Fruit fly (Drosophila melanogaster) whole organism, embryonic: ENCODE measurements around the gene Usp8.

Source experiments
- Atf-2 ChIP-seq: fragments of 200-800 bp; sonication (Bioruptor generic); optimal IDR thresholded peaks from 2 replicates; lab custom pipeline; 2016; ENCODE audit warnings: missing biosample characterization, missing genetic modification characterization
- BEAF-32 ChIP-seq: fragments of 200-800 bp; sonication (Bioruptor generic); optimal IDR thresholded peaks from 3 replicates; lab custom pipeline; 2017; ENCODE audit warnings: missing biosample characterization, missing genetic modification characterization, mild to moderate bottlenecking, moderate library complexity, missing genetic modification reagents
- Bdp1 ChIP-seq: fragments of 200-800 bp; sonication (Bioruptor generic); optimal IDR thresholded peaks from 3 replicates; lab custom pipeline; 2016; ENCODE audit warnings: missing biosample characterization, missing genetic modification characterization
- Bteb2 ChIP-seq: fragments of 200-800 bp; sonication (Bioruptor generic); optimal IDR thresholded peaks from 2 replicates; lab custom pipeline; 2016; ENCODE audit warnings: missing biosample characterization, missing genetic modification characterization
- CG10654 ChIP-seq: fragments of 200-800 bp; sonication (Bioruptor generic); optimal IDR thresholded peaks from 2 replicates; lab custom pipeline; 2016; ENCODE audit warnings: missing biosample characterization, missing genetic modification characterization
- CG12299 ChIP-seq: fragments of 200-800 bp; sonication (Bioruptor generic); optimal IDR thresholded peaks from 2 replicates; lab custom pipeline; 2018; ENCODE audit warnings: missing biosample characterization, mild to moderate bottlenecking, missing genetic modification characterization
- CG15269 ChIP-seq: fragments of 200-800 bp; sonication (Bioruptor generic); optimal IDR thresholded peaks from 2 replicates; lab custom pipeline; 2018; ENCODE audit warnings: missing biosample characterization, mild to moderate bottlenecking, missing genetic modification characterization, moderate library complexity
- CG1647 ChIP-seq: fragments of 200-800 bp; sonication (Bioruptor generic); optimal IDR thresholded peaks from 3 replicates; lab custom pipeline; 2016; ENCODE audit warnings: missing biosample characterization, missing genetic modification characterization
- CG2116 ChIP-seq: fragments of 200-800 bp; sonication (Bioruptor generic); optimal IDR thresholded peaks from 3 replicates; lab custom pipeline; 2018; ENCODE audit warnings: missing biosample characterization, mild to moderate bottlenecking, missing genetic modification characterization
- CG30020 ChIP-seq: fragments of 200-800 bp; optimal IDR thresholded peaks from 2 replicates; lab custom pipeline; 2019; ENCODE audit warnings: missing biosample characterization, mild to moderate bottlenecking, missing genetic modification characterization, moderate library complexity
- CG31441 ChIP-seq: fragments of 200-800 bp; sonication (Bioruptor generic); IDR thresholded peaks from 2 replicates; pipeline ENCODE4 v1.3.6; 2022; ENCODE audit warnings: missing biosample characterization, missing genetic modification characterization
- CG34224 ChIP-seq: fragments of 200-800 bp; sonication (Bioruptor generic); IDR thresholded peaks from 3 replicates; pipeline ENCODE4 v1.3.6; 2022; ENCODE audit warnings: missing biosample characterization, missing genetic modification characterization; ENCODE audit not compliant: partially characterized antibody
- CG3847 ChIP-seq: fragments of 200-800 bp; sonication (Bioruptor generic); IDR thresholded peaks from 2 replicates; pipeline ENCODE4 v1.3.6; 2022; ENCODE audit warnings: missing biosample characterization, missing genetic modification characterization
- CG4820 ChIP-seq: fragments of 200-800 bp; sonication (Bioruptor generic); optimal IDR thresholded peaks from 3 replicates; lab custom pipeline; 2016; ENCODE audit warnings: missing biosample characterization, missing genetic modification characterization
- CG6654 ChIP-seq: fragments of 200-800 bp; sonication (Bioruptor generic); optimal IDR thresholded peaks from 2 replicates; lab custom pipeline; 2017; ENCODE audit warnings: missing biosample characterization, mild to moderate bottlenecking, missing genetic modification characterization
- CG6791 ChIP-seq: fragments of 200-800 bp; sonication (Bioruptor generic); IDR thresholded peaks from 3 replicates; pipeline ENCODE4 v1.3.6; 2022; ENCODE audit warnings: missing biosample characterization, missing genetic modification characterization; ENCODE audit not compliant: partially characterized antibody
- CTCF ChIP-seq: fragments of 200-800 bp; sonication (Bioruptor generic); optimal IDR thresholded peaks from 2 replicates; lab custom pipeline; 2017; ENCODE audit warnings: missing biosample characterization, mild to moderate bottlenecking, missing genetic modification characterization, moderate library complexity
- Dbx ChIP-seq: fragments of 200-800 bp; sonication (Bioruptor generic); IDR thresholded peaks from 3 replicates; pipeline ENCODE4 v1.3.6; 2022; ENCODE audit warnings: missing biosample characterization, missing genetic modification characterization
- Dll ChIP-seq: fragments of 200-800 bp; sonication (Bioruptor generic); IDR thresholded peaks from 4 replicates; pipeline ENCODE4 v1.3.6; 2022; ENCODE audit warnings: missing biosample characterization, missing genetic modification characterization; ENCODE audit not compliant: partially characterized antibody
- Doc3 ChIP-seq: fragments of 200-800 bp; sonication (Bioruptor generic); IDR thresholded peaks from 3 replicates; pipeline ENCODE4 v1.3.6; 2022; ENCODE audit warnings: missing biosample characterization, missing genetic modification characterization; ENCODE audit not compliant: partially characterized antibody
- Dref ChIP-seq: fragments of 200-800 bp; sonication (Bioruptor generic); IDR thresholded peaks from 2 replicates; pipeline ENCODE4 v1.3.6; 2022; ENCODE audit warnings: missing biosample characterization, missing genetic modification characterization
- Fer2 ChIP-seq: fragments of 200-800 bp; sonication (Bioruptor generic); optimal IDR thresholded peaks from 2 replicates; lab custom pipeline; 2018; ENCODE audit warnings: missing biosample characterization, mild to moderate bottlenecking, missing genetic modification characterization, moderate library complexity
- HmgZ ChIP-seq: fragments of 200-800 bp; sonication (Bioruptor generic); optimal IDR thresholded peaks from 2 replicates; lab custom pipeline; 2018; ENCODE audit warnings: missing biosample characterization, mild to moderate bottlenecking, missing genetic modification characterization
- Hsf ChIP-seq: fragments of 200-800 bp; sonication (Bioruptor generic); optimal IDR thresholded peaks from 3 replicates; lab custom pipeline; 2016; ENCODE audit warnings: missing biosample characterization, missing genetic modification characterization
- MBD-R2 ChIP-seq: fragments of 200-800 bp; sonication (Bioruptor generic); IDR thresholded peaks from 2 replicates; pipeline ENCODE4 v1.3.6; 2022; ENCODE audit warnings: missing biosample characterization, missing genetic modification characterization
- Max ChIP-seq: fragments of 200-800 bp; sonication (Bioruptor generic); optimal IDR thresholded peaks from 2 replicates; lab custom pipeline; 2016; ENCODE audit warnings: missing biosample characterization, mild to moderate bottlenecking, missing genetic modification characterization
- Nf-YC ChIP-seq: fragments of 200-800 bp; optimal IDR thresholded peaks from 3 replicates; lab custom pipeline; 2019; ENCODE audit warnings: missing biosample characterization, mild to moderate bottlenecking, missing genetic modification characterization, moderate library complexity
- Pdp1 ChIP-seq, 2 experiments: fragments of 200-800 bp; sonication (Bioruptor generic); optimal IDR thresholded peaks; 3 replicates each; lab custom pipeline; 2016; ENCODE audit warnings: missing biosample characterization in 2 of 2, missing genetic modification characterization in 2 of 2, mild to moderate bottlenecking in 1 of 2, moderate library complexity in 1 of 2
- Ptx1 ChIP-seq: fragments of 200-800 bp; sonication (Bioruptor generic); IDR thresholded peaks from 2 replicates; pipeline ENCODE4 v1.3.6; 2022; ENCODE audit warnings: missing biosample characterization, missing genetic modification characterization
- Scr ChIP-seq: fragments of 200-800 bp; sonication (Bioruptor generic); IDR thresholded peaks from 2 replicates; pipeline ENCODE4 v1.3.6; 2022; ENCODE audit warnings: missing biosample characterization, missing genetic modification characterization; ENCODE audit not compliant: partially characterized antibody
- Sin3A ChIP-seq: fragments of >200 bp; optimal IDR thresholded peaks from 2 replicates; lab custom pipeline; 2018
- Sry-δ ChIP-seq: fragments of 200-800 bp; sonication (Bioruptor generic); optimal IDR thresholded peaks from 2 replicates; lab custom pipeline; 2016; ENCODE audit warnings: missing biosample characterization, missing genetic modification characterization
- bbx ChIP-seq: fragments of 200-800 bp; sonication (Bioruptor generic); IDR thresholded peaks from 2 replicates; pipeline ENCODE4 v1.3.6; 2022; ENCODE audit warnings: missing biosample characterization, missing genetic modification characterization; ENCODE audit not compliant: partially characterized antibody
- fru ChIP-seq: fragments of >200 bp; optimal IDR thresholded peaks from 2 replicates; lab custom pipeline; 2017
- ftz-f1 ChIP-seq: fragments of 200-800 bp; sonication (Bioruptor generic); optimal IDR thresholded peaks from 2 replicates; lab custom pipeline; 2016; ENCODE audit warnings: missing biosample characterization, missing genetic modification characterization
- gcm2 ChIP-seq: fragments of 200-800 bp; sonication (Bioruptor generic); optimal IDR thresholded peaks from 2 replicates; lab custom pipeline; 2016; ENCODE audit warnings: missing biosample characterization, missing genetic modification characterization
- gem ChIP-seq: fragments of 200-800 bp; sonication (Bioruptor generic); optimal IDR thresholded peaks from 2 replicates; lab custom pipeline; 2019; ENCODE audit warnings: missing biosample characterization, mild to moderate bottlenecking, missing genetic modification characterization, moderate library complexity
- knrl ChIP-seq: fragments of 200-800 bp; sonication (Bioruptor generic); IDR thresholded peaks from 3 replicates; pipeline ENCODE4 v1.3.6; 2022; ENCODE audit warnings: missing biosample characterization, missing genetic modification characterization; ENCODE audit not compliant: partially characterized antibody
- p53 ChIP-seq: fragments of 200-800 bp; sonication (Bioruptor generic); optimal IDR thresholded peaks from 2 replicates; lab custom pipeline; 2016; ENCODE audit warnings: missing biosample characterization, missing genetic modification characterization
- phol ChIP-seq: fragments of 200-800 bp; sonication (Bioruptor generic); optimal IDR thresholded peaks from 3 replicates; lab custom pipeline; 2018; ENCODE audit warnings: missing biosample characterization, mild to moderate bottlenecking, missing genetic modification characterization, moderate library complexity
- pnt ChIP-seq: fragments of 200-800 bp; sonication (Bioruptor generic); optimal IDR thresholded peaks from 3 replicates; lab custom pipeline; 2016; ENCODE audit warnings: missing biosample characterization, missing genetic modification characterization
- pzg ChIP-seq: fragments of 200-800 bp; sonication (Bioruptor generic); optimal IDR thresholded peaks from 3 replicates; lab custom pipeline; 2018; ENCODE audit warnings: missing biosample characterization, mild to moderate bottlenecking, missing genetic modification characterization, moderate library complexity
- sc ChIP-seq, 3 experiments: fragments of >200 bp in 2 of 3; fragments of 200-800 bp in 1 of 3; sonication (Bioruptor generic) in 1 of 3; optimal IDR thresholded peaks; 2 replicates in 2 of 3; 3 replicates in 1 of 3; lab custom pipeline; 2017; ENCODE audit warnings: mild to moderate bottlenecking in 1 of 3, missing biosample characterization in 1 of 3, missing genetic modification characterization in 1 of 3, missing genetic modification reagents in 1 of 3
- sim ChIP-seq: fragments of 200-800 bp; sonication (Bioruptor generic); IDR thresholded peaks from 2 replicates; pipeline ENCODE4 v1.3.6; 2022; ENCODE audit warnings: missing biosample characterization, missing genetic modification characterization
- slou ChIP-seq: fragments of 200-800 bp; sonication (Bioruptor generic); optimal IDR thresholded peaks from 3 replicates; lab custom pipeline; 2016; ENCODE audit warnings: missing biosample characterization, missing genetic modification characterization
- sqz ChIP-seq: fragments of 200-800 bp; sonication (Bioruptor generic); optimal IDR thresholded peaks from 3 replicates; lab custom pipeline; 2018; ENCODE audit warnings: missing biosample characterization, mild to moderate bottlenecking, missing genetic modification characterization
- ssp ChIP-seq: fragments of 200-800 bp; sonication (Bioruptor generic); IDR thresholded peaks from 2 replicates; pipeline ENCODE4 v1.3.6; 2022; ENCODE audit warnings: missing biosample characterization, missing genetic modification characterization
- stwl ChIP-seq: fragments of 200-800 bp; sonication (Bioruptor generic); optimal IDR thresholded peaks from 3 replicates; lab custom pipeline; 2018; ENCODE audit warnings: missing biosample characterization, mild to moderate bottlenecking, missing genetic modification characterization, moderate library complexity
- unc-4 ChIP-seq: fragments of 200-800 bp; sonication (Bioruptor generic); IDR thresholded peaks from 2 replicates; pipeline ENCODE4 v1.3.6; 2022; ENCODE audit warnings: missing biosample characterization, missing genetic modification characterization; ENCODE audit not compliant: partially characterized antibody
- vvl ChIP-seq: fragments of 200-800 bp; sonication (Bioruptor generic); IDR thresholded peaks from 2 replicates; pipeline ENCODE4 v1.3.6; 2022; ENCODE audit warnings: missing biosample characterization, missing genetic modification characterization
- zfh1 ChIP-seq: fragments of 200-800 bp; sonication (Bioruptor generic); IDR thresholded peaks from 3 replicates; pipeline ENCODE4 v1.3.6; 2022; ENCODE audit warnings: missing biosample characterization, missing genetic modification characterization

The Usp8 gene

dm6 chr3R:21116057-21116456 is 18.0 kb upstream of the Usp8 start, which contains the start of gene ppan (continued):
- TF ChIP-seq p53 (no peak), bbx (GFP tag; lab: Robert Waterston, UW) (0 out of 2 replicates have a peak, but pooled peaks have one; percentile 31), HmgZ (tag; lab: Kevin White, UChicago) (peak; percentile 23), CG34224 (peak; percentile 25; the same call in 1 of the 3 replicates), stwl (tag; lab: Kevin White, UChicago) (peak; percentile 75), Hsf (GFP tag; lab: Kevin White, UChicago) (no peak), pnt (GFP tag; lab: Kevin White, UChicago) (no peak), Ptx1 (GFP tag; lab: Robert Waterston, UW) (no peak), unc-4 (GFP tag; lab: Robert Waterston, UW) (peak; percentile 35; the same call in 1 of the 2 replicates), CG30020 (tag; lab: Kevin White, UChicago) (peak; percentile 10), Fer2 (tag; lab: Kevin White, UChicago) (no peak), Sin3A (lab: Kevin White, UChicago) (peak; percentile 6), CG1647 (no peak), Dbx (GFP tag; lab: Robert Waterston, UW) (0 out of 3 replicates have a peak, but pooled peaks have one; percentile 10), sqz (GFP tag; lab: Kevin White, UChicago) (no peak), CG31441 (GFP tag; lab: Robert Waterston, UW) (no peak), CG12299 (tag; lab: Kevin White, UChicago) (no peak), Scr (peak; percentile 33), CG6654 (GFP tag; lab: Kevin White, UChicago) (no peak), Dref (GFP tag; lab: Robert Waterston, UW) (peak; percentile 44), phol (tag; lab: Kevin White, UChicago) (peak; percentile 28), slou (GFP tag; lab: Kevin White, UChicago) (no peak), BEAF-32 (GFP tag; lab: Kevin White, UChicago) (peak; percentile 39), CTCF (GFP tag; lab: Kevin White, UChicago) (peak; percentile 41), Doc3 (GFP tag; lab: Robert Waterston, UW) (peak; percentile 41; the same call in 1 of the 3 replicates), ftz-f1 (GFP tag; lab: Kevin White, UChicago) (peak; percentile 66), Dll (GFP tag; lab: Robert Waterston, UW) (0 out of 4 replicates have a peak, but pooled peaks have one; percentile 34), vvl (0 out of 2 replicates have a peak, but pooled peaks have one; percentile 8), ssp (peak; percentile 46), CG15269 (tag; lab: Kevin White, UChicago) (no peak), Sry-δ (GFP tag; lab: Kevin White, UChicago) (peak; percentile 20), MBD-R2 (GFP tag; lab: Robert Waterston, UW) (peak; percentile 82), zfh1 (GFP tag; lab: Robert Waterston, UW) (no peak), knrl (peak; percentile 44; the same call in 1 of the 3 replicates), CG4820 (GFP tag; lab: Kevin White, UChicago) (no peak), CG2116 (GFP tag; lab: Kevin White, UChicago) (peak; percentile 44), pzg (GFP tag; lab: Kevin White, UChicago) (peak; percentile 78), gem (no peak), Max (peak; percentile 91), Atf-2 (GFP tag; lab: Kevin White, UChicago) (no peak), gcm2 (GFP tag; lab: Kevin White, UChicago) (no peak), Nf-YC (tag; lab: Kevin White, UChicago) (no peak), CG10654 (GFP tag; lab: Kevin White, UChicago) (no peak), sc (optimal IDR thresholded peaks at IDR 0.05; lab: Kevin White, UChicago) (no peak), sc (GFP tag; optimal IDR thresholded peaks at IDR 0.05; lab: Kevin White, UChicago) (no peak), Bdp1 (GFP tag; lab: Kevin White, UChicago) (no peak), sim (GFP tag; lab: Robert Waterston, UW) (no peak), Bteb2 (no peak), Pdp1 (GFP tag; optimal IDR thresholded peaks at IDR 0.05; lab: Kevin White, UChicago) (peak in 1 of 2 experiments; percentile 28), fru (lab: Kevin White, UChicago) (no peak), CG3847 (peak; percentile 53; the same call in 1 of the 2 replicates), CG6791 (GFP tag; lab: Robert Waterston, UW) (peak; percentile 50; the same call in 1 of the 3 replicates)
